Fruit fly (Drosophila melanogaster) whole organism, adult: Measurements from ENCODE around the gene CG1575.

ENCODE experiments used
- CG11617 ChIP-seq: fragments of 200-800 bp; sonication (Bioruptor generic); optimal IDR thresholded peaks from 2 replicates; lab custom pipeline; 2017; ENCODE audit warnings: mild to moderate bottlenecking, missing biosample characterization, missing genetic modification reagents, missing genetic modification characterization
- CG12768 ChIP-seq: fragments of 200-800 bp; sonication (Bioruptor generic); optimal IDR thresholded peaks from 2 replicates; lab custom pipeline; 2017; ENCODE audit warnings: missing biosample characterization, missing genetic modification characterization, mild to moderate bottlenecking, moderate library complexity, missing genetic modification reagents
- CG14711 ChIP-seq: fragments of 200-800 bp; sonication (Bioruptor generic); optimal IDR thresholded peaks from 2 replicates; lab custom pipeline; 2018; ENCODE audit warnings: missing biosample characterization, mild to moderate bottlenecking, missing genetic modification characterization, moderate library complexity
- CG1620 ChIP-seq: fragments of 200-800 bp; sonication (Bioruptor generic); optimal IDR thresholded peaks from 2 replicates; lab custom pipeline; 2016; ENCODE audit warnings: missing biosample characterization, missing genetic modification characterization
- CG33017 ChIP-seq: fragments of 200-800 bp; sonication (Bioruptor generic); optimal IDR thresholded peaks from 2 replicates; lab custom pipeline; 2018; ENCODE audit warnings: missing biosample characterization, mild to moderate bottlenecking, missing genetic modification characterization, moderate library complexity
- CG5204 ChIP-seq: fragments of 200-800 bp; sonication (Bioruptor generic); optimal IDR thresholded peaks from 2 replicates; lab custom pipeline; 2016; ENCODE audit warnings: missing biosample characterization, missing genetic modification characterization
- CG7045 ChIP-seq: fragments of 200-800 bp; sonication (Bioruptor generic); optimal IDR thresholded peaks from 2 replicates; lab custom pipeline; 2017; ENCODE audit warnings: missing biosample characterization, mild to moderate bottlenecking, missing genetic modification characterization
- CG7101 ChIP-seq: fragments of 200-800 bp; sonication (Bioruptor generic); optimal IDR thresholded peaks from 2 replicates; lab custom pipeline; 2018; ENCODE audit warnings: missing biosample characterization, mild to moderate bottlenecking, missing genetic modification characterization, moderate library complexity
- Clk ChIP-seq: fragments of 200-800 bp; sonication (Bioruptor generic); optimal IDR thresholded peaks from 2 replicates; lab custom pipeline; 2017; ENCODE audit warnings: missing biosample characterization, missing genetic modification characterization
- Crg-1 ChIP-seq: fragments of 200-800 bp; sonication (Bioruptor generic); optimal IDR thresholded peaks from 2 replicates; lab custom pipeline; 2016; ENCODE audit warnings: missing biosample characterization, missing genetic modification characterization
- Hr96 ChIP-seq: fragments of 200-800 bp; sonication (Bioruptor generic); optimal IDR thresholded peaks from 2 replicates; lab custom pipeline; 2016; ENCODE audit warnings: missing biosample characterization, missing genetic modification characterization
- Mnt ChIP-seq: fragments of 200-800 bp; sonication (Bioruptor generic); optimal IDR thresholded peaks from 2 replicates; lab custom pipeline; 2016; ENCODE audit warnings: missing biosample characterization, mild to moderate bottlenecking, missing genetic modification characterization
- bab1 ChIP-seq: fragments of 200-800 bp; sonication (Bioruptor generic); optimal IDR thresholded peaks from 3 replicates; lab custom pipeline; 2019; ENCODE audit warnings: missing biosample characterization, mild to moderate bottlenecking, missing genetic modification characterization, moderate library complexity
- cic ChIP-seq: fragments of 200-800 bp; sonication (Bioruptor generic); optimal IDR thresholded peaks from 2 replicates; lab custom pipeline; 2017; ENCODE audit warnings: missing biosample characterization, mild to moderate bottlenecking, missing genetic modification characterization, moderate library complexity
- cnc ChIP-seq, 2 experiments: fragments of >200 bp; optimal IDR thresholded peaks; 2 replicates each; lab custom pipeline; 2017
- kay ChIP-seq: fragments of 200-800 bp; sonication (Bioruptor generic); peaks from one replicate; lab custom pipeline; 2016; ENCODE audit warnings: missing biosample characterization, missing genetic modification characterization, borderline replicate concordance
- ovo ChIP-seq: fragments of 200-800 bp; sonication (Bioruptor generic); optimal IDR thresholded peaks from 2 replicates; lab custom pipeline; 2016; ENCODE audit warnings: missing biosample characterization, missing genetic modification characterization
- pad ChIP-seq: fragments of 200-800 bp; sonication (Bioruptor generic); optimal IDR thresholded peaks from 3 replicates; lab custom pipeline; 2017; ENCODE audit warnings: missing biosample characterization, missing genetic modification characterization, mild to moderate bottlenecking, moderate library complexity, missing genetic modification reagents
- tj ChIP-seq: fragments of 200-800 bp; sonication (Bioruptor generic); optimal IDR thresholded peaks from 3 replicates; lab custom pipeline; 2017; ENCODE audit warnings: missing biosample characterization, mild to moderate bottlenecking, missing genetic modification characterization, moderate library complexity
- toe ChIP-seq: fragments of 200-800 bp; sonication (Bioruptor generic); optimal IDR thresholded peaks from 2 replicates; lab custom pipeline; 2016; ENCODE audit warnings: missing biosample characterization, missing genetic modification characterization

Gene CG1575

DNA sequence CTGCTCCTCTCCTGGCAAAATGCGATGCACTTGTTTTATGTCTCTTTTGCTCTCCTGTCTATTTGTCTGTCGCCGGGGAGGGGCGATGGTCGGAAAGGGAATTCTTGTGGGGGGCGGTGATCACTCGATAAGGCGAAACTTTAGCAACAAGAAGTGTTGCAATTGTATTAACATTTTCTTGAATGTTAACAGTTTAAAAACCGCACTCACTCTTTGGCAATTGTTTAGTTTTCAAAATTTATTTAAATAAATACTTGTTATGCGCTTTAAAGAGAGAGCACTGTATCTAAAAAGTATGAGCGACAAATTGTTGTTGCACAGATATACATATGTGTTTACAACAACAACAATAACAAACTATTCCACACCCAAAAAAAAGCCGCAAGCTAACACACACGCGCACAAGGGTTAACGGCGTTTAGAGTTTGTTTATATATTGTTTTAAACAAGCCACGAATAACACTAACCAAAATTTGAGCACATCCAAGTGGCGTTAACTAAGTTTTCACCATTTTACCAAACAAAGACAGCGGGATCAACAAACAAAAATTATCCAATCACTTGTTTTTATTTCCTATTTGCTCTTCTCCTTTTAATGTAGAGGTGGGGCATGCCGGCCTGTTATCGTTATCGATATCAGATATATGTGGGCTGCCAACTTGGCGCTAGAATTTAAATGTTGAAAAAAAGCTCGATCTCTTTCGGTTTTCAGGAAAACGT is 15.2 kb upstream of the CG1575 start, which contains the start of gene CG2258:
TSS of gene CG2258 (minus strand) at position 617 of the 720 bp plus-strand sequence.
- TF ChIP-seq cnc (optimal IDR thresholded peaks at IDR 0.05; lab: Kevin White, UChicago) (no peak), Clk (GFP tag; lab: Kevin White, UChicago) (peak; percentile 83), bab1 (GFP tag; lab: Kevin White, UChicago) (peak; percentile 97), CG5204 (peak; percentile 87), CG33017 (tag; lab: Kevin White, UChicago) (peak; percentile 97), CG7101 (tag; lab: Kevin White, UChicago) (peak; percentile 98), CG12768 (GFP tag; lab: Kevin White, UChicago) (peak; percentile 93), CG14711 (tag; lab: Kevin White, UChicago) (peak; percentile 95), pad (GFP tag; lab: Kevin White, UChicago) (peak; percentile 90), ovo (GFP tag; lab: Kevin White, UChicago) (peak; percentile 82), cic (peak; percentile 59), toe (peak; percentile 89), CG1620 (GFP tag; lab: Kevin White, UChicago) (peak; percentile 88), Mnt (GFP tag; lab: Kevin White, UChicago) (peak; percentile 89), Crg-1 (GFP tag; lab: Kevin White, UChicago) (peak; percentile 91), tj (peak; percentile 71), kay (GFP tag; lab: Kevin White, UChicago) (no peak), Hr96 (no peak), CG7045 (GFP tag; lab: Kevin White, UChicago) (peak; percentile 92), CG11617 (peak; percentile 88)

DNA sequence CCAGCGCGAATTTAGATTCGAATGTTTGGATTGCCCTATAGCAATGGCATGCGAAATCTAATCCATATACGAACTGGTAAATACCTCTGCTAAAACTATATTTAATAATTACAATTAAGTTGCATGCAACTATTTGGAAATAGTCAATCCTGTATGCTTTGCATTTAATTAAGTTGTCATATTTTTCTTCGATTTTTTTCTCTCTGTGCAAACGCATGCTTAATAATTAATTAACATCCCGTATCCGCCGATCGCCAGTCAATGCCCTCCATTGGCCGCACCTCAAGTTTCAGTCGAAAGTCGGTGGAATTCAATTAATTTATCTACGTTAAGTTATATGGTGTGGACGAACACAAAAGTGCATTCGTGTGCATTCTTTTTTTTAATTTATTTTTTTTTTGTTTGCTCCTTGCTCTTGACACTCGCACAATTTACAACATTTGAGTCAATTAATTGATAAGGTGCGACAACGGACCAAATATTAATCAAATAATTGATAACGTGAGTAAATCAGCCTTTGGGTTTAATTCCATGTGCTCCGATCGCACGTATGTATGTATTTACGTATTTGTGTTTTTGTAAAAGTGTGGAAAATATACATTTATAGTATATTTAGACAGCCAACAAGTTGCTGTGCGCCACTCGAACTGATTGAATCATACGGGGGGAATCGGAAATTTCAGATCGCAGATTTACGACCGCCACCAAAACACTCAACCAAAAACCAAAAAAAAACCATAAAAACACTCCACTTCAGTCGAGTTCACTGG is 10.3 kb upstream of the CG1575 start:
- TF ChIP-seq cic (peak; percentile 70), bab1 (GFP tag; lab: Kevin White, UChicago) (no peak), CG11617 (peak; percentile 11), CG14711 (tag; lab: Kevin White, UChicago) (peak; percentile 11), kay (GFP tag; lab: Kevin White, UChicago) (peak; percentile 92), CG12768 (GFP tag; lab: Kevin White, UChicago) (no peak), Mnt (GFP tag; lab: Kevin White, UChicago) (peak; percentile 77), tj (peak; percentile 84)

DNA sequence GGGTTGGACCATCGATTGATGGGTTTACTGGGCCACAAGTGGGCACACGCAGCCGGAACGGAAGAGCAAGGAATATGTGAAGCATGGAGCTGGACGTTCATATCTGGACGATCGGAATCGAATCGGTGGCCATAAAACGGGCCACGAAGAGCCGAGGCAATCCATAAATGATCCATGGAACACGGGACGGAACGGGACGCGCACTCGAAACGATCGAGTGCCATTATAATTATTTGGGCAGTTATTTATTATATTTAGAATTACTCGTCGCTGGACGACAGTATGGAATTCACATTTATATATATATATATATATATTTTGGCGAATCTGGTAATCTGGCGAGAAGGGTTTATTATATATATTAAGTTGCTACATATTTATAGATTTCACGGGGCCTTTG is 8.9 kb upstream of the CG1575 start:
- TF ChIP-seq tj (no peak), CG11617 (no peak), cic (no peak), pad (GFP tag; lab: Kevin White, UChicago) (no peak), toe (no peak), ovo (GFP tag; lab: Kevin White, UChicago) (no peak), CG7045 (GFP tag; lab: Kevin White, UChicago) (no peak), CG14711 (tag; lab: Kevin White, UChicago) (no peak), Clk (GFP tag; lab: Kevin White, UChicago) (no peak), Hr96 (no peak), CG1620 (GFP tag; lab: Kevin White, UChicago) (no peak), Crg-1 (GFP tag; lab: Kevin White, UChicago) (no peak), bab1 (GFP tag; lab: Kevin White, UChicago) (no peak), CG12768 (GFP tag; lab: Kevin White, UChicago) (no peak), CG7101 (tag; lab: Kevin White, UChicago) (no peak), CG5204 (no peak), cnc (optimal IDR thresholded peaks at IDR 0.05; lab: Kevin White, UChicago) (no peak), kay (GFP tag; lab: Kevin White, UChicago) (no peak), Mnt (GFP tag; lab: Kevin White, UChicago) (no peak)

dm6 chrX:8110984-8111383 is 5.8 kb upstream of the CG1575 start:
- TF ChIP-seq cic (no peak), Clk (GFP tag; lab: Kevin White, UChicago) (no peak), CG5204 (no peak), tj (peak; percentile 68), Crg-1 (GFP tag; lab: Kevin White, UChicago) (no peak), ovo (GFP tag; lab: Kevin White, UChicago) (peak; percentile 10), CG1620 (GFP tag; lab: Kevin White, UChicago) (no peak), CG11617 (no peak), CG33017 (tag; lab: Kevin White, UChicago) (no peak), Mnt (GFP tag; lab: Kevin White, UChicago) (no peak), CG14711 (tag; lab: Kevin White, UChicago) (no peak), CG7101 (tag; lab: Kevin White, UChicago) (no peak)

dm6 chrX:8112715-8113114 is 4.1 kb upstream of the CG1575 start:
- TF ChIP-seq toe (no peak), CG33017 (tag; lab: Kevin White, UChicago) (no peak), pad (GFP tag; lab: Kevin White, UChicago) (no peak), cic (no peak), Clk (GFP tag; lab: Kevin White, UChicago) (no peak), CG11617 (peak; percentile 64), CG5204 (peak; percentile 34), tj (peak; percentile 53), Hr96 (no peak), CG7045 (GFP tag; lab: Kevin White, UChicago) (peak; percentile 15), CG12768 (GFP tag; lab: Kevin White, UChicago) (no peak), Mnt (GFP tag; lab: Kevin White, UChicago) (peak; percentile 16), CG7101 (tag; lab: Kevin White, UChicago) (peak; percentile 45), CG14711 (tag; lab: Kevin White, UChicago) (no peak)
